Worm (Caenorhabditis elegans) whole organism, early embryonic: ENCODE data around the gene cyp-25A3.

Experiments
- B0310.2 ChIP-seq: sonication (generic microtip); optimal IDR thresholded peaks from 2 replicates; lab custom pipeline; 2016; ENCODE audit warnings: mild to moderate bottlenecking, missing genetic modification characterization, missing compliant biosample characterization
- F13C5.2 ChIP-seq: sonication (generic microtip); optimal IDR thresholded peaks from 2 replicates; lab custom pipeline; 2017; ENCODE audit warnings: mild to moderate bottlenecking, missing genetic modification characterization, inconsistent platforms, missing compliant biosample characterization
- aly-1 ChIP-seq: sonication (generic microtip); optimal IDR thresholded peaks from 2 replicates; lab custom pipeline; 2016; ENCODE audit warnings: missing genetic modification characterization, missing compliant biosample characterization
- ama-1 ChIP-seq: fragments of 150-350 bp; optimal IDR thresholded peaks from 2 replicates; lab custom pipeline; 2014
- ceh-13 ChIP-seq: fragments of 200-800 bp; sonication (Bioruptor generic); optimal IDR thresholded peaks from 2 replicates; lab custom pipeline; 2018; ENCODE audit warnings: mild to moderate bottlenecking, missing genetic modification characterization, missing compliant biosample characterization
- ceh-36 ChIP-seq: sonication (generic microtip); optimal IDR thresholded peaks from 2 replicates; lab custom pipeline; 2016; ENCODE audit warnings: missing genetic modification characterization, inconsistent platforms, missing compliant biosample characterization
- ets-7 ChIP-seq: sonication (generic microtip); optimal IDR thresholded peaks from 2 replicates; lab custom pipeline; 2016; ENCODE audit warnings: missing genotype, missing genetic modification characterization, missing compliant biosample characterization
- flt-1 ChIP-seq: fragments of 200-800 bp; sonication (Bioruptor generic); IDR thresholded peaks from 2 replicates; pipeline ENCODE4 v1.3.6; 2022; ENCODE audit warnings: missing genetic modification characterization, missing compliant biosample characterization
- hmbx-1 ChIP-seq: sonication (generic microtip); optimal IDR thresholded peaks from 2 replicates; lab custom pipeline; 2016; ENCODE audit warnings: mild to moderate bottlenecking, missing genetic modification characterization, missing compliant biosample characterization
- hmg-4 ChIP-seq: fragments of 200-800 bp; sonication (Bioruptor generic); optimal IDR thresholded peaks from 2 replicates; lab custom pipeline; 2018; ENCODE audit warnings: mild to moderate bottlenecking, missing genetic modification characterization, missing compliant biosample characterization
- hnd-1 ChIP-seq: sonication (generic microtip); optimal IDR thresholded peaks from 2 replicates; lab custom pipeline; 2016; ENCODE audit warnings: missing genetic modification characterization, missing compliant biosample characterization
- pes-1 ChIP-seq: fragments of 200-800 bp; sonication (Bioruptor generic); IDR thresholded peaks from 2 replicates; pipeline ENCODE4 v1.3.6; 2022; ENCODE audit warnings: missing genetic modification reagents, missing genetic modification characterization, missing compliant biosample characterization
- scrt-1 ChIP-seq: fragments of 200-800 bp; sonication (Bioruptor generic); IDR thresholded peaks from 2 replicates; pipeline ENCODE4 v1.3.6; 2022; ENCODE audit warnings: missing genetic modification characterization, missing compliant biosample characterization
- sea-1 ChIP-seq: fragments of 200-800 bp; sonication (Bioruptor generic); conservative IDR thresholded peaks from 2 replicates; pipeline ENCODE4 v1.3.6; 2022; ENCODE audit warnings: missing genetic modification characterization, missing compliant biosample characterization
- tbx-11 ChIP-seq: fragments of 200-800 bp; sonication (Bioruptor generic); IDR thresholded peaks from 2 replicates; pipeline ENCODE4 v1.3.6; 2022; ENCODE audit warnings: missing genetic modification characterization, missing compliant biosample characterization
- tbx-37 ChIP-seq: fragments of 200-800 bp; sonication (Bioruptor generic); conservative IDR thresholded peaks from 2 replicates; pipeline ENCODE4 v1.3.6; 2022; ENCODE audit warnings: missing genetic modification reagents, missing genetic modification characterization, missing compliant biosample characterization
- tra-4 ChIP-seq: sonication (generic microtip); optimal IDR thresholded peaks from 2 replicates; lab custom pipeline; 2017; ENCODE audit warnings: missing genetic modification characterization, missing compliant biosample characterization

Gene cyp-25A3

ce11 chrIII:3800240-3800933 lies 39.1 kb downstream of the cyp-25A3 start, which contains the start of gene mtm-3:
mtm-3 (minus strand) TSS chrIII:3800467.
- no peak for TF ChIP-seq ets-7 (tag; lab: Kevin White, UChicago)
- TF ChIP-seq pes-1 (GFP tag; lab: Robert Waterston, UW) = no peak
- TF ChIP-seq hmg-4 (GFP tag; lab: Kevin White, UChicago) = no peak
- TF ChIP-seq B0310.2 (tag; lab: Kevin White, UChicago) = no peak
- no peak for TF ChIP-seq scrt-1 (GFP tag; lab: Robert Waterston, UW)
- no peak for TF ChIP-seq sea-1 (GFP tag; lab: Robert Waterston, UW)
- TF ChIP-seq hnd-1 (tag; lab: Kevin White, UChicago) = no peak
- no peak for TF ChIP-seq aly-1
- TF ChIP-seq ama-1 (lab: Kevin White, UChicago) = no peak
- no peak for TF ChIP-seq ceh-36 (tag; lab: Kevin White, UChicago)
- TF ChIP-seq ceh-13 (GFP tag; lab: Kevin White, UChicago) = no peak
- no peak for TF ChIP-seq hmbx-1 (tag; lab: Kevin White, UChicago)
- TF ChIP-seq tbx-11 = no peak
- TF ChIP-seq tra-4 (tag; lab: Kevin White, UChicago) = no peak
- no peak for TF ChIP-seq flt-1 (GFP tag; lab: Robert Waterston, UW)
- TF ChIP-seq tbx-37 (GFP tag; lab: Robert Waterston, UW) = no peak
- no peak for TF ChIP-seq F13C5.2 (tag; lab: Kevin White, UChicago)

- TF ChIP-seq ama-1 (lab: Kevin White, UChicago) = no peak
- TF ChIP-seq tbx-37 (GFP tag; lab: Robert Waterston, UW) = no peak
- TF ChIP-seq tra-4 (tag; lab: Kevin White, UChicago) = no peak
- TF ChIP-seq hmg-4 (GFP tag; lab: Kevin White, UChicago) = no peak
- TF ChIP-seq F13C5.2 (tag; lab: Kevin White, UChicago) = no peak
- no peak for TF ChIP-seq ceh-13 (GFP tag; lab: Kevin White, UChicago)
- no peak for TF ChIP-seq tbx-11
- no peak for TF ChIP-seq hmbx-1 (tag; lab: Kevin White, UChicago)
- no peak for TF ChIP-seq pes-1 (GFP tag; lab: Robert Waterston, UW)
- TF ChIP-seq B0310.2 (tag; lab: Kevin White, UChicago) = no peak
- no peak for TF ChIP-seq ceh-36 (tag; lab: Kevin White, UChicago)
- TF ChIP-seq sea-1 (GFP tag; lab: Robert Waterston, UW) = no peak
- TF ChIP-seq ets-7 (tag; lab: Kevin White, UChicago) = no peak
- TF ChIP-seq scrt-1 (GFP tag; lab: Robert Waterston, UW) = no peak
Measured at ce11 chrIII:3799213-3799612, 40.3 kb downstream of the cyp-25A3 start.

DNA sequence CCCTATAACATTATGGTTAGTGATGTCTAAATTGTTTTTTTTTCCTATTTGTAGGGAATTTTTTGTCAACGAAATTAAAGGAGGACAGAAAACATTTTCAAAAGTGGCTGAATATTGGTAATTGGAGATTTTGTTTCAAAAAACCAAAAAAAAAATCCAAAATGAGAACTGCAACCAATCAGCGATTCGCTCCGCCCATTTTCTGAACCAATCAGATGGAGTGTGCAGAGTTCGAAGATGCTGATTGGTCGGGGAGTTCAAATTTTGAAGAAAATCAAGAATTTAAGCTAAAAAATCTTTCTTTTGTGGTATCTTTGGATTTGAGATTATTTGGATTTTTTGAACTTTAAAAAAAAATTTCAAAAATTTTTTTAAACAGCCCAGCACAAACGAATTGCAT lies 41.1 kb downstream of the cyp-25A3 start:
- TF ChIP-seq pes-1 (GFP tag; lab: Robert Waterston, UW) (no peak), F13C5.2 (tag; lab: Kevin White, UChicago) (no peak), B0310.2 (tag; lab: Kevin White, UChicago) (no peak), ceh-36 (tag; lab: Kevin White, UChicago) (no peak), tbx-37 (GFP tag; lab: Robert Waterston, UW) (no peak), scrt-1 (GFP tag; lab: Robert Waterston, UW) (no peak), tra-4 (tag; lab: Kevin White, UChicago) (no peak), flt-1 (GFP tag; lab: Robert Waterston, UW) (no peak), hmg-4 (GFP tag; lab: Kevin White, UChicago) (no peak), tbx-11 (no peak), ceh-13 (GFP tag; lab: Kevin White, UChicago) (no peak)

DNA sequence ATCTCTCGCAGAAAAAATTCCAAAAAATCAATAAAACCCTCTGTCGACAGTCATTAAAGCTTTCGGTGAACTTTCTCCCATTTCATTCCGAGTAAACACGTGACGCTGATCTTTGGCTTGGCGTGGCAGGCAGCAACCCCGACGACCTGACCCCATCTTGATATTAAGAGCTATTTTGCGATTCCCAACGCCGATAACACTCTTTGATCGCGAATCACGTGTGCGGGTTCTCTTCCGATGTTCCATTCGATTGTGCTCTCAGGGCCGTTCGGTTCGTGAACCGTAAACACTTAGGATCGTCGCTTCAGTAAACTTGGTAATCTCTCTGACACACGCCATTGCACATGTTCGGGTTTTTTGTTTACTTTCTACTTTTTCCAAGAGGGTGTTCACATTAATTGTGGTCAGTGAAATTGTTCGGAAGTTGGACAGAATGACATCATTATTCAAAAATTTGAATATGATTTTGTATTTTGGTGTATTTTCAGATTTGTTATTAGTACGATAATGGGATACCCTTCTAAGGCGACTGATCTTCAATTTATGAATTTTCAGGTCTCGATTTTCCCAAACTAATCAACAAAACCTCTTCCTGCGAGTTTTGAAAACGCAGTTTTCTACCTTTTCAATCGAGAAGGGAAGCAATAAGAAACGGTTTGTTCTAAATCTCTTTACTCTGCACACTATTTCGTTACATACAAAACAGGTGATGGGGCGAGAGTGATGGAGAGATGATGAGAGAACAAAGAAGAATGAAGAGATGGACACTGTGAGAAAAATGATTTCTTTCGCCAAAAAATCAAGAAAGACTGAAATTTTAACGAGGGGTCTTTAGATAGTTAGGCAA lies 42.1 kb downstream of the cyp-25A3 start:
- no peak for TF ChIP-seq hmg-4 (GFP tag; lab: Kevin White, UChicago)
- no peak for TF ChIP-seq ceh-36 (tag; lab: Kevin White, UChicago)
- TF ChIP-seq hnd-1 (tag; lab: Kevin White, UChicago) = no peak
- TF ChIP-seq ets-7 (tag; lab: Kevin White, UChicago) = no peak
- no peak for TF ChIP-seq flt-1 (GFP tag; lab: Robert Waterston, UW)
- no peak for TF ChIP-seq tra-4 (tag; lab: Kevin White, UChicago)
- no peak for TF ChIP-seq tbx-37 (GFP tag; lab: Robert Waterston, UW)
- TF ChIP-seq aly-1 = no peak
- TF ChIP-seq hmbx-1 (tag; lab: Kevin White, UChicago) = no peak
- TF ChIP-seq ama-1 (lab: Kevin White, UChicago) = no peak
- TF ChIP-seq F13C5.2 (tag; lab: Kevin White, UChicago) = no peak

ce11 chrIII:3795933-3796332 lies 43.6 kb downstream of the cyp-25A3 start:
- TF ChIP-seq hnd-1 (tag; lab: Kevin White, UChicago) (no peak), B0310.2 (tag; lab: Kevin White, UChicago) (no peak), hmbx-1 (tag; lab: Kevin White, UChicago) (no peak), pes-1 (GFP tag; lab: Robert Waterston, UW) (no peak), ceh-13 (GFP tag; lab: Kevin White, UChicago) (no peak), sea-1 (GFP tag; lab: Robert Waterston, UW) (no peak), ceh-36 (tag; lab: Kevin White, UChicago) (no peak), ets-7 (tag; lab: Kevin White, UChicago) (no peak), tbx-37 (GFP tag; lab: Robert Waterston, UW) (no peak), aly-1 (no peak), hmg-4 (GFP tag; lab: Kevin White, UChicago) (no peak), ama-1 (lab: Kevin White, UChicago) (no peak), tbx-11 (no peak)

DNA sequence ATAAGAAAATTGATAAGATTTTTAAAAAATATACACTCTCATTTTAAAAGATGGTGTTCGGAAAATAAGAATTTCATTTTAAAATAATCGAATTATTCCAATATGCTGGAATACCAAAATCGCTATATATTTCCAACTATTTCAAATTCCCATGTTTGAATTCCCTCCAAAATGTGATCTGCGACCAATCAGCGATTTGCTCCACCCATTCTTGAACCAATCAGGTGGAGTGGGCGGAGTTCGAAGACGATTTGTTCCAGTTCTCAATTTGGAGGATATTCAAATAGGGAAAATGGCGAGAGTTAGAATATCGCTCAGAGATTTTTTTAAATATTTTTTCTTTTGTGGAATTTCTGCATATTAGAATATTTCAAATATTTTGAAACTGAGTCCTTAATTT lies 48.7 kb downstream of the cyp-25A3 start:
- TF ChIP-seq hmg-4 (GFP tag; lab: Kevin White, UChicago) = no peak
- no peak for TF ChIP-seq F13C5.2 (tag; lab: Kevin White, UChicago)
- TF ChIP-seq flt-1 (GFP tag; lab: Robert Waterston, UW) = no peak
- no peak for TF ChIP-seq ceh-13 (GFP tag; lab: Kevin White, UChicago)
- no peak for TF ChIP-seq tbx-37 (GFP tag; lab: Robert Waterston, UW)
- no peak for TF ChIP-seq sea-1 (GFP tag; lab: Robert Waterston, UW)
- no peak for TF ChIP-seq aly-1
- no peak for TF ChIP-seq pes-1 (GFP tag; lab: Robert Waterston, UW)
- no peak for TF ChIP-seq tra-4 (tag; lab: Kevin White, UChicago)
- TF ChIP-seq ceh-36 (tag; lab: Kevin White, UChicago) = no peak
- no peak for TF ChIP-seq tbx-11
- TF ChIP-seq hnd-1 (tag; lab: Kevin White, UChicago) = no peak
- no peak for TF ChIP-seq B0310.2 (tag; lab: Kevin White, UChicago)
- TF ChIP-seq hmbx-1 (tag; lab: Kevin White, UChicago) = no peak
